Fruit fly (Drosophila melanogaster) whole organism, embryonic: ENCODE results near the gene CG15772.

ENCODE experiments used
- CG10543 ChIP-seq: fragments of 200-800 bp; sonication (Bioruptor generic); optimal IDR thresholded peaks from 3 replicates; lab custom pipeline; 2017; ENCODE audit warnings: missing biosample characterization, mild to moderate bottlenecking, missing genetic modification characterization, moderate library complexity
- CG12659 ChIP-seq: fragments of 200-800 bp; sonication (Bioruptor generic); optimal IDR thresholded peaks from 3 replicates; lab custom pipeline; 2017; ENCODE audit warnings: mild to moderate bottlenecking, missing biosample characterization, missing genetic modification reagents, missing genetic modification characterization
- CG2712 ChIP-seq: fragments of 200-800 bp; optimal IDR thresholded peaks from 3 replicates; lab custom pipeline; 2019; ENCODE audit warnings: missing biosample characterization, mild to moderate bottlenecking, missing genetic modification characterization, moderate library complexity
- CG8089 ChIP-seq: fragments of 200-800 bp; sonication (Bioruptor generic); optimal IDR thresholded peaks from 3 replicates; lab custom pipeline; 2016; ENCODE audit warnings: missing biosample characterization, missing genetic modification characterization
- Dad ChIP-seq: fragments of 200-800 bp; sonication (Bioruptor generic); optimal IDR thresholded peaks from 3 replicates; lab custom pipeline; 2016; ENCODE audit warnings: missing biosample characterization, missing genetic modification characterization
- Ravus ChIP-seq: fragments of 200-800 bp; sonication (Bioruptor generic); IDR thresholded peaks from 2 replicates; pipeline ENCODE4 v1.3.6; 2022; ENCODE audit warnings: missing biosample characterization, missing genetic modification characterization
- Xrp1 ChIP-seq: fragments of 200-800 bp; sonication (Bioruptor generic); IDR thresholded peaks from 2 replicates; pipeline ENCODE4 v1.3.6; 2022; ENCODE audit warnings: missing biosample characterization, missing genetic modification characterization
- ac ChIP-seq: fragments of 200-800 bp; sonication (Bioruptor generic); optimal IDR thresholded peaks from 3 replicates; lab custom pipeline; 2017; ENCODE audit warnings: missing biosample characterization, mild to moderate bottlenecking, missing genetic modification characterization
- bowl ChIP-seq: fragments of 200-800 bp; sonication (Bioruptor generic); IDR thresholded peaks from 2 replicates; pipeline ENCODE4 v1.3.6; 2022; ENCODE audit warnings: missing biosample characterization, missing genetic modification characterization
- cad ChIP-seq: fragments of >200 bp; optimal IDR thresholded peaks from 2 replicates; lab custom pipeline; 2017; ENCODE audit warnings: missing biosample characterization, missing genetic modification characterization
- h ChIP-seq: fragments of >200 bp; optimal IDR thresholded peaks from 2 replicates; lab custom pipeline; 2017
- ind ChIP-seq: fragments of 200-800 bp; sonication (Bioruptor generic); optimal IDR thresholded peaks from 3 replicates; lab custom pipeline; 2016; ENCODE audit warnings: missing biosample characterization, missing genetic modification characterization
- pfk ChIP-seq: fragments of 200-800 bp; sonication (Bioruptor generic); optimal IDR thresholded peaks from 2 replicates; lab custom pipeline; 2018; ENCODE audit warnings: missing biosample characterization, mild to moderate bottlenecking, missing genetic modification characterization, moderate library complexity
- prd ChIP-seq, 3 experiments: fragments of >200 bp in 2 of 3; fragments of 200-800 bp in 1 of 3; sonication (Bioruptor generic) in 1 of 3; optimal IDR thresholded peaks in 2 of 3; IDR thresholded peaks in 1 of 3; 2 replicates in 2 of 3; 3 replicates in 1 of 3; pipeline versions ENCODE4 v1.3.6 to Lab custom; 2017 to 2022; ENCODE audit warnings: missing biosample characterization in 1 of 3, missing genetic modification characterization in 1 of 3
- sens ChIP-seq: fragments of 200-800 bp; sonication (Bioruptor generic); peaks from one replicate; lab custom pipeline; 2016; ENCODE audit warnings: missing biosample characterization, missing genetic modification characterization
- zfh1 ChIP-seq: fragments of 200-800 bp; sonication (Bioruptor generic); IDR thresholded peaks from 3 replicates; pipeline ENCODE4 v1.3.6; 2022; ENCODE audit warnings: missing biosample characterization, missing genetic modification characterization

Gene CG15772

DNA sequence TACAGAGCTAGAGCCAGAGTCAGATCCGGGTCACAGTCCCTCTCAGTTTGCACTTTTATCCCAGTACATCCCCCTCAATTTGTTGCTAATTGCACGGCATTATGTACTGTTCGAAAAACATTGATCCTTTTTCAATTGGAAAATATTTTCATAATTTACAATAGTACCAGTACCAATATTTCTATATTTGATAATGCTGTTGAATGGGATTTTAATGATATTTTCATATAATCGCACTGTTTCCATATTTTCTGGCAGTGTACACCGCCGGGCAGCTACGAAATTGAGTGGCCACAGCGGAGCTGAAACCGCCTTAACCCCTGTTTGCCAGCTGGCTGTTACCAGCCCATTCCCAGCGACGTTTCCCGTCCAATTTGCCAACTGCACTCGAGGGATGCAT is 48.6 kb downstream of the CG15772 start:
- TF ChIP-seq bowl (GFP tag; lab: Robert Waterston, UW) (no peak), pfk (GFP tag; lab: Kevin White, UChicago) (no peak), CG8089 (GFP tag; lab: Kevin White, UChicago) (no peak), zfh1 (GFP tag; lab: Robert Waterston, UW) (0 out of 3 replicates have a peak, but pooled peaks have one; percentile 20), prd (optimal IDR thresholded peaks at IDR 0.05; lab: Kevin White, UChicago) (no peak), prd (GFP tag; IDR thresholded peaks at IDR 0.05; lab: Robert Waterston, UW) (peak; percentile 13; the same call in 1 of the 3 replicates), CG2712 (peak; percentile 5), Xrp1 (GFP tag; lab: Robert Waterston, UW) (peak; percentile 15; the same call in 1 of the 2 replicates), Ravus (no peak), ac (no peak), ind (GFP tag; lab: Kevin White, UChicago) (no peak), Dad (GFP tag; lab: Kevin White, UChicago) (no peak), h (lab: Kevin White, UChicago) (no peak), cad (GFP tag; lab: Kevin White, UChicago) (no peak), sens (peak; percentile 72), CG12659 (GFP tag; lab: Kevin White, UChicago) (no peak), CG10543 (no peak)
